Worm (Caenorhabditis elegans): ENCODE data around the gene ketn-1.

ketn-1 gene

DNA sequence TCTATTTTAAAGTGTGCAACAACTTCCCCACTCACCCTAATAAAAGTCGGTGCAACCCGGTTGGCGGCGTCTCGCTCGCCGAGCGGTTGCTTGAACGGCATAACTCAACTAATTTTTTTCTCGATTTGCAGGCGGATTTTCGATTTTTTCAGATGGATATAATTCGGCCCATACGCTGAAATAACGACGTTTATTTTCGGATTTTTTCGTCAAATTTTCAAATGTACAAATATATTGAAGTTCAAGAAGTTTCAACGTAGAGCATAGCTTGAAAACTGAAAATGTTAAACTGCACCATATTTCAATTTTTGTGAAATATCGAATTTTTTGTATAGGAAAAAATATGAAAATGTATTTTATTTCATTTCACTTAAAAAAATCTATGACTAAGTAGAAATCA lies at the start of gene ketn-1:
TSS of gene ketn-1 (minus strand) at position 101 of the 400 bp plus-strand sequence.
- no peak for TF ChIP-seq zfp-2 (tag; optimal IDR thresholded peaks at IDR 0.05)
- peak; percentile 78 for TF ChIP-seq aha-1 (tag)
- TF ChIP-seq snpc-1.2 (GFP tag; IDR thresholded peaks at IDR 0.05), result no peak
- no peak for TF ChIP-seq attf-4 (tag; optimal IDR thresholded peaks at IDR 0.05)

DNA sequence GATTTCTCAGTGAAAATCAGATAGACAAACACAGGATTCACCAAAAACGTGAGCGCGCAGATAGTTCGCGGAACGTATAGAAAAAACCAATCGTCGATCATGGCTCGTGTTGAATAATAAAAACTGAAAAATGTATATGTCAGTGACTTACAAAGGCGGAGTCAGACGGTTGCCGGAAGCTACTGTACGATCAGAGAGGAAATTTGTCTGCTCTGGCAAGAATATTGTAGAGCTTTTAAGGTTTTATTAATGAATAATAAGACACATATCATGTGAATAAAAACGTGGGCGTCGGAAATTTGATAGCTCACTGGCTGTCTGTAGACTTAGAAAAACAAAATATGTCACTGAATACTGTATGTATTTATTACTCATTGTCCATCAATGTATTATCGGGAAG lies 47.8 kb upstream of the ketn-1 start, which contains the start of gene srj-57:
TSS of gene srj-57 (minus strand) at position 101 of the 400 bp plus-strand sequence.
- TF ChIP-seq jun-1 (tag; optimal IDR thresholded peaks at IDR 0.05) (no peak), lin-13 (GFP tag; optimal IDR thresholded peaks at IDR 0.05) (no peak), ZK546.5 (tag; optimal IDR thresholded peaks at IDR 0.05) (no peak), dmd-8 (GFP tag; IDR thresholded peaks at IDR 0.05) (no peak), aha-1 (tag) (no peak), zfp-3 (GFP tag; conservative IDR thresholded peaks at IDR 0.05) (no peak), mdt-29 (GFP tag; IDR thresholded peaks at IDR 0.05) (no peak), D1046.2 (GFP tag; IDR thresholded peaks at IDR 0.05) (no peak), pha-4 (GFP tag; IDR thresholded peaks at IDR 0.05) (no peak), pha-4 (tag; optimal IDR thresholded peaks at IDR 0.05) (no peak), F37D6.2 (tag; optimal IDR thresholded peaks at IDR 0.05) (no peak), daf-19 (GFP tag; conservative IDR thresholded peaks at IDR 0.05) (no peak), hif-1 (tag; optimal IDR thresholded peaks at IDR 0.05) (no peak), saeg-2 (GFP tag; IDR thresholded peaks at IDR 0.05) (no peak), mxl-2 (GFP tag; conservative IDR thresholded peaks at IDR 0.05) (no peak), rbr-2 (tag; optimal IDR thresholded peaks at IDR 0.05) (no peak), F10B5.3 (tag; optimal IDR thresholded peaks at IDR 0.05) (no peak), dmd-9 (GFP tag; IDR thresholded peaks at IDR 0.05) (no peak)

DNA sequence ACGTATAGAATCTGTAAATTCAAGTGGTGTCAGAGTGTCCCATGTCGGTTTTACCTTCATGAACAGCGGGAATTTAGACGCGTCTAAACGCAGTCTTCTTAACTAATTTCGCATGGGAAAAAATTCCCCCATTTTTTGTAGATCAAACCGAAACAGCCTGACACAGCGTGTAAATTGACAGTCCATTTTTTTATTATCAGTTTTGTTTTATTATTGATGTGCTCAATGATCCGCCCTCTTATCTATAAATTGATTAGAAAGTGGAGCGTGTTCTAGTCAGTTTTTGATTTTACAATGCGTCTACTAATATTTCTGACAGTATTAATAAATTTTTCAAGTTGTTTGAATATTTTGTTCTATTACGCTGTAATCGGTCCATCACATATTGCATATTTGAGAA lies 41.4 kb upstream of the ketn-1 start, which contains the start of gene ugt-53:
TSS of gene ugt-53 (plus strand) at position 273 of the 400 bp plus-strand sequence.
- TF ChIP-seq mep-1 (tag; optimal IDR thresholded peaks at IDR 0.05) (no peak), Y105C5A.15 (GFP tag; IDR thresholded peaks at IDR 0.05) (no peak), lin-13 (GFP tag; optimal IDR thresholded peaks at IDR 0.05) (no peak), saeg-2 (GFP tag; IDR thresholded peaks at IDR 0.05) (no peak), ceh-20 (GFP tag; IDR thresholded peaks at IDR 0.05) (no peak), lim-7 (GFP tag; IDR thresholded peaks at IDR 0.05) (no peak), dmd-6 (GFP tag; IDR thresholded peaks at IDR 0.05) (peak; percentile 90), T20F7.1 (GFP tag; optimal IDR thresholded peaks at IDR 0.05) (no peak), daf-12 (tag; optimal IDR thresholded peaks at IDR 0.05) (no peak), hlh-30 (tag; optimal IDR thresholded peaks at IDR 0.05; ENCODE audit: insufficient read depth) (no peak), attf-4 (tag; optimal IDR thresholded peaks at IDR 0.05) (no peak), skn-1 (tag; optimal IDR thresholded peaks at IDR 0.05) (no peak), lir-3 (tag; optimal IDR thresholded peaks at IDR 0.05) (no peak), mdl-1 (tag; optimal IDR thresholded peaks at IDR 0.05) (no peak), daf-8 (GFP tag; IDR thresholded peaks at IDR 0.05) (no peak), php-3 (GFP tag; IDR thresholded peaks at IDR 0.05) (peak; percentile 70), ces-1 (GFP tag; optimal IDR thresholded peaks at IDR 0.05) (no peak), mes-2 (tag; optimal IDR thresholded peaks at IDR 0.05; ENCODE audit: poor library complexity, severe bottlenecking) (no peak), nhr-111 (GFP tag; optimal IDR thresholded peaks at IDR 0.05) (no peak), pqm-1 (tag; optimal IDR thresholded peaks at IDR 0.05) (peak; percentile 43), ztf-11 (tag; optimal IDR thresholded peaks at IDR 0.05) (no peak), nhr-28 (tag; optimal IDR thresholded peaks at IDR 0.05) (peak; percentile 84), tag-97 (GFP tag; IDR thresholded peaks at IDR 0.05) (no peak), dpl-1 (GFP tag; optimal IDR thresholded peaks at IDR 0.05) (no peak), daf-16 (GFP tag; optimal IDR thresholded peaks at IDR 0.05) (no peak), daf-16 (tag; optimal IDR thresholded peaks at IDR 0.05) (peak; percentile 45), unc-130 (GFP tag; optimal IDR thresholded peaks at IDR 0.05) (no peak), lin-38 (GFP tag; IDR thresholded peaks at IDR 0.05) (no peak), madf-5 (GFP tag; IDR thresholded peaks at IDR 0.05) (no peak), dmd-8 (GFP tag; IDR thresholded peaks at IDR 0.05) (no peak), nhr-77 (tag; optimal IDR thresholded peaks at IDR 0.05) (no peak), nhr-76 (tag; optimal IDR thresholded peaks at IDR 0.05) (no peak), hif-1 (tag; optimal IDR thresholded peaks at IDR 0.05) (no peak)

All from whole organism, L4 larva.